Fruit fly (Drosophila melanogaster) whole organism, embryonic: ENCODE results near the gene CG6931.

Experiments used
- Adf1 ChIP-seq: fragments of 200-800 bp; sonication (Bioruptor generic); IDR thresholded peaks from 2 replicates; pipeline ENCODE4 v1.3.6; 2022; ENCODE audit warnings: missing biosample characterization, missing genetic modification characterization
- B-H2 ChIP-seq: fragments of 200-800 bp; sonication (Bioruptor generic); optimal IDR thresholded peaks from 2 replicates; lab custom pipeline; 2018; ENCODE audit warnings: missing biosample characterization, mild to moderate bottlenecking, missing genetic modification characterization
- CG12744 ChIP-seq: fragments of 200-800 bp; sonication (Bioruptor generic); optimal IDR thresholded peaks from 2 replicates; lab custom pipeline; 2016; ENCODE audit warnings: missing biosample characterization, missing genetic modification characterization
- CG13894 ChIP-seq: fragments of 200-800 bp; sonication (Bioruptor generic); optimal IDR thresholded peaks from 3 replicates; lab custom pipeline; 2018; ENCODE audit warnings: missing biosample characterization, mild to moderate bottlenecking, missing genetic modification characterization, moderate library complexity
- CG17612 ChIP-seq: fragments of 200-800 bp; sonication (Bioruptor generic); IDR thresholded peaks from 2 replicates; pipeline ENCODE4 v1.3.6; 2022; ENCODE audit warnings: missing biosample characterization, missing genetic modification characterization
- CG17802 ChIP-seq: fragments of 200-800 bp; sonication (Bioruptor generic); optimal IDR thresholded peaks from 2 replicates; lab custom pipeline; 2018; ENCODE audit warnings: missing biosample characterization, mild to moderate bottlenecking, missing genetic modification characterization, moderate library complexity
- CG18619 ChIP-seq: fragments of 200-800 bp; sonication (Bioruptor generic); optimal IDR thresholded peaks from 3 replicates; lab custom pipeline; 2017; ENCODE audit warnings: missing biosample characterization, mild to moderate bottlenecking, missing genetic modification characterization
- CG2712 ChIP-seq: fragments of 200-800 bp; optimal IDR thresholded peaks from 3 replicates; lab custom pipeline; 2019; ENCODE audit warnings: missing biosample characterization, mild to moderate bottlenecking, missing genetic modification characterization, moderate library complexity
- CG30020 ChIP-seq: fragments of 200-800 bp; optimal IDR thresholded peaks from 2 replicates; lab custom pipeline; 2019; ENCODE audit warnings: missing biosample characterization, mild to moderate bottlenecking, missing genetic modification characterization, moderate library complexity
- CG34422 ChIP-seq: fragments of 200-800 bp; sonication (Bioruptor generic); IDR thresholded peaks from 3 replicates; pipeline ENCODE4 v1.3.6; 2022; ENCODE audit warnings: missing biosample characterization, missing genetic modification characterization
- CG3726 ChIP-seq: fragments of 200-800 bp; sonication (Bioruptor generic); IDR thresholded peaks from 3 replicates; pipeline ENCODE4, ENCODE4 v1.3.6; 2022; ENCODE audit warnings: missing biosample characterization, missing genetic modification characterization
- CG4820 ChIP-seq: fragments of 200-800 bp; sonication (Bioruptor generic); optimal IDR thresholded peaks from 3 replicates; lab custom pipeline; 2016; ENCODE audit warnings: missing biosample characterization, missing genetic modification characterization
- CG5180 ChIP-seq: fragments of 200-800 bp; sonication (Bioruptor generic); optimal IDR thresholded peaks from 3 replicates; lab custom pipeline; 2017; ENCODE audit warnings: missing biosample characterization, missing genetic modification characterization, mild to moderate bottlenecking, moderate library complexity, missing genetic modification reagents
- CG6854 ChIP-seq: fragments of 200-800 bp; sonication (Bioruptor generic); optimal IDR thresholded peaks from 3 replicates; lab custom pipeline; 2017; ENCODE audit warnings: missing biosample characterization, mild to moderate bottlenecking, missing genetic modification characterization
- CG7928 ChIP-seq: fragments of 200-800 bp; sonication (Bioruptor generic); optimal IDR thresholded peaks from 2 replicates; lab custom pipeline; 2017; ENCODE audit warnings: missing biosample characterization, mild to moderate bottlenecking, missing genetic modification characterization
- CG8089 ChIP-seq: fragments of 200-800 bp; sonication (Bioruptor generic); optimal IDR thresholded peaks from 3 replicates; lab custom pipeline; 2016; ENCODE audit warnings: missing biosample characterization, missing genetic modification characterization
- D19A ChIP-seq: fragments of 200-800 bp; optimal IDR thresholded peaks from 3 replicates; lab custom pipeline; 2019; ENCODE audit warnings: missing biosample characterization, mild to moderate bottlenecking, missing genetic modification characterization, moderate library complexity
- Dbx ChIP-seq: fragments of 200-800 bp; sonication (Bioruptor generic); IDR thresholded peaks from 3 replicates; pipeline ENCODE4 v1.3.6; 2022; ENCODE audit warnings: missing biosample characterization, missing genetic modification characterization
- Dp ChIP-seq: fragments of 200-800 bp; sonication (Bioruptor generic); optimal IDR thresholded peaks from 2 replicates; lab custom pipeline; 2018; ENCODE audit warnings: missing biosample characterization, mild to moderate bottlenecking, missing genetic modification characterization, moderate library complexity
- ERR ChIP-seq: fragments of 200-800 bp; sonication (Bioruptor generic); optimal IDR thresholded peaks from 2 replicates; lab custom pipeline; 2016; ENCODE audit warnings: missing biosample characterization, missing genetic modification characterization
- GATAe ChIP-seq: fragments of 200-800 bp; sonication (Bioruptor generic); conservative IDR thresholded peaks from 2 replicates; pipeline ENCODE4 v1.3.6; 2022; ENCODE audit warnings: missing biosample characterization, missing genetic modification characterization
- Med ChIP-seq: fragments of 200-800 bp; sonication (Bioruptor generic); peaks from one replicate; lab custom pipeline; 2016; ENCODE audit warnings: missing biosample characterization, missing genetic modification characterization, mild to moderate bottlenecking, inconsistent platforms, moderate library complexity
- Mrtf ChIP-seq: fragments of 200-800 bp; sonication (Bioruptor generic); IDR thresholded peaks from 3 replicates; pipeline ENCODE4 v1.3.6; 2022; ENCODE audit warnings: missing biosample characterization, missing genetic modification characterization
- Neu2 ChIP-seq: fragments of 200-800 bp; sonication (Bioruptor generic); optimal IDR thresholded peaks from 3 replicates; lab custom pipeline; 2016; ENCODE audit warnings: missing biosample characterization, missing genetic modification characterization, borderline replicate concordance
- Side ChIP-seq: fragments of 200-800 bp; sonication (Bioruptor generic); optimal IDR thresholded peaks from 2 replicates; lab custom pipeline; 2016; ENCODE audit warnings: missing biosample characterization, missing genetic modification characterization
- Ssrp ChIP-seq: fragments of 200-800 bp; sonication (Bioruptor generic); optimal IDR thresholded peaks from 2 replicates; lab custom pipeline; 2018; ENCODE audit warnings: missing biosample characterization, mild to moderate bottlenecking, missing genetic modification characterization, moderate library complexity
- Vsx1 ChIP-seq: fragments of 200-800 bp; sonication (Bioruptor generic); optimal IDR thresholded peaks from 2 replicates; lab custom pipeline; 2017; ENCODE audit warnings: missing biosample characterization, mild to moderate bottlenecking, missing genetic modification characterization, missing genetic modification reagents
- Xbp1 ChIP-seq: fragments of 200-800 bp; sonication (Bioruptor generic); optimal IDR thresholded peaks from 3 replicates; lab custom pipeline; 2016; ENCODE audit warnings: missing biosample characterization, mild to moderate bottlenecking, missing genetic modification characterization
- YL-1 ChIP-seq: fragments of 200-800 bp; sonication (Bioruptor generic); optimal IDR thresholded peaks from 3 replicates; lab custom pipeline; 2017; ENCODE audit warnings: missing biosample characterization, mild to moderate bottlenecking, missing genetic modification characterization
- aop ChIP-seq: fragments of 200-800 bp; sonication (Bioruptor generic); IDR thresholded peaks from 2 replicates; pipeline ENCODE4 v1.3.6; 2022; ENCODE audit warnings: missing biosample characterization, missing genetic modification characterization
- ase ChIP-seq: fragments of 200-800 bp; sonication (Bioruptor generic); IDR thresholded peaks from 3 replicates; pipeline ENCODE4 v1.3.6; 2022; ENCODE audit warnings: missing biosample characterization, missing genetic modification characterization
- chinmo ChIP-seq: fragments of 200-800 bp; sonication (Bioruptor generic); IDR thresholded peaks from 4 replicates; pipeline ENCODE4 v1.3.6; 2022; ENCODE audit warnings: missing biosample characterization, missing genetic modification characterization; ENCODE audit not compliant: partially characterized antibody
- chm ChIP-seq: fragments of 200-800 bp; sonication (Bioruptor generic); IDR thresholded peaks from 2 replicates; pipeline ENCODE4 v1.3.6; 2022; ENCODE audit warnings: missing biosample characterization, missing genetic modification characterization
- exex ChIP-seq: fragments of 200-800 bp; sonication (Bioruptor generic); optimal IDR thresholded peaks from 4 replicates; lab custom pipeline; 2018; ENCODE audit warnings: missing biosample characterization, mild to moderate bottlenecking, missing genetic modification characterization, moderate library complexity
- eyg ChIP-seq: fragments of 200-800 bp; sonication (Bioruptor generic); optimal IDR thresholded peaks from 3 replicates; lab custom pipeline; 2016; ENCODE audit warnings: missing biosample characterization, missing genetic modification characterization
- fd102C ChIP-seq: fragments of 200-800 bp; sonication (Bioruptor generic); optimal IDR thresholded peaks from 2 replicates; lab custom pipeline; 2018; ENCODE audit warnings: missing biosample characterization, mild to moderate bottlenecking, missing genetic modification characterization, moderate library complexity
- grn ChIP-seq: fragments of 200-800 bp; sonication (Bioruptor generic); optimal IDR thresholded peaks from 3 replicates; lab custom pipeline; 2017; ENCODE audit warnings: missing biosample characterization, missing genetic modification characterization
- kah ChIP-seq: fragments of 200-800 bp; sonication (Bioruptor generic); optimal IDR thresholded peaks from 2 replicates; lab custom pipeline; 2018; ENCODE audit warnings: missing biosample characterization, mild to moderate bottlenecking, missing genetic modification characterization
- klu ChIP-seq: fragments of 200-800 bp; sonication (Bioruptor generic); IDR thresholded peaks from 2 replicates; pipeline ENCODE4 v1.3.6; 2022; ENCODE audit warnings: missing biosample characterization, missing genetic modification characterization
- kni ChIP-seq: fragments of 200-800 bp; sonication (Bioruptor generic); optimal IDR thresholded peaks from 3 replicates; lab custom pipeline; 2017; ENCODE audit warnings: mild to moderate bottlenecking, missing biosample characterization, missing genetic modification reagents, missing genetic modification characterization
- nom ChIP-seq: fragments of 200-800 bp; sonication (Bioruptor generic); optimal IDR thresholded peaks from 2 replicates; lab custom pipeline; 2017; ENCODE audit warnings: missing biosample characterization, missing genetic modification characterization, mild to moderate bottlenecking, moderate library complexity, missing genetic modification reagents
- phol ChIP-seq: fragments of 200-800 bp; sonication (Bioruptor generic); optimal IDR thresholded peaks from 3 replicates; lab custom pipeline; 2018; ENCODE audit warnings: missing biosample characterization, mild to moderate bottlenecking, missing genetic modification characterization, moderate library complexity
- prd ChIP-seq, 3 experiments: fragments of >200 bp in 2 of 3; fragments of 200-800 bp in 1 of 3; sonication (Bioruptor generic) in 1 of 3; optimal IDR thresholded peaks in 2 of 3; IDR thresholded peaks in 1 of 3; 2 replicates in 2 of 3; 3 replicates in 1 of 3; pipeline versions ENCODE4 v1.3.6 to Lab custom; 2017 to 2022; ENCODE audit warnings: missing biosample characterization in 1 of 3, missing genetic modification characterization in 1 of 3
- sens ChIP-seq: fragments of 200-800 bp; sonication (Bioruptor generic); peaks from one replicate; lab custom pipeline; 2016; ENCODE audit warnings: missing biosample characterization, missing genetic modification characterization
- seq ChIP-seq: fragments of 200-800 bp; sonication (Bioruptor generic); IDR thresholded peaks from 2 replicates; pipeline ENCODE4 v1.3.6; 2022; ENCODE audit warnings: missing biosample characterization, missing genetic modification characterization
- slou ChIP-seq: fragments of 200-800 bp; sonication (Bioruptor generic); optimal IDR thresholded peaks from 3 replicates; lab custom pipeline; 2016; ENCODE audit warnings: missing biosample characterization, missing genetic modification characterization
- slp2 ChIP-seq: fragments of 200-800 bp; sonication (Bioruptor generic); optimal IDR thresholded peaks from 2 replicates; lab custom pipeline; 2016; ENCODE audit warnings: missing biosample characterization, missing genetic modification characterization
- so ChIP-seq: fragments of 200-800 bp; sonication (Bioruptor generic); IDR thresholded peaks from 3 replicates; pipeline ENCODE4 v1.3.6; 2022; ENCODE audit warnings: missing biosample characterization, missing genetic modification characterization
- sug ChIP-seq: fragments of 200-800 bp; optimal IDR thresholded peaks from 2 replicates; lab custom pipeline; 2019; ENCODE audit warnings: missing biosample characterization, mild to moderate bottlenecking, missing genetic modification characterization, moderate library complexity
- tap ChIP-seq: fragments of 200-800 bp; optimal IDR thresholded peaks from 3 replicates; lab custom pipeline; 2019; ENCODE audit warnings: missing biosample characterization, mild to moderate bottlenecking, missing genetic modification characterization, moderate library complexity
- z ChIP-seq: fragments of 200-800 bp; sonication (Bioruptor generic); IDR thresholded peaks from 3 replicates; pipeline ENCODE4 v1.3.6; 2022; ENCODE audit warnings: missing biosample characterization, missing genetic modification characterization

CG6931 gene

dm6 chr3L:12040313-12040924 is 49.9 kb downstream of the CG6931 start:
- TF ChIP-seq slou (no peak), exex (tag; lab: Kevin White, UChicago) (peak; percentile 37), eyg (GFP tag; lab: Kevin White, UChicago) (no peak), phol (tag; lab: Kevin White, UChicago) (no peak), tap (no peak), GATAe (GFP tag; lab: Robert Waterston, UW) (peak; percentile 19; the same call in 1 of the 2 replicates), kni (GFP tag; lab: Kevin White, UChicago) (peak; percentile 35), CG7928 (GFP tag; lab: Kevin White, UChicago) (no peak), aop (GFP tag; lab: Robert Waterston, UW) (no peak), D19A (tag; lab: Kevin White, UChicago) (no peak), CG8089 (GFP tag; lab: Kevin White, UChicago) (no peak), CG4820 (GFP tag; lab: Kevin White, UChicago) (no peak), prd (optimal IDR thresholded peaks at IDR 0.05; lab: Kevin White, UChicago) (no peak), prd (GFP tag; IDR thresholded peaks at IDR 0.05; lab: Robert Waterston, UW) (no peak), CG13894 (peak; percentile 33), CG12744 (GFP tag; lab: Kevin White, UChicago) (no peak), Adf1 (no peak), so (GFP tag; lab: Robert Waterston, UW) (no peak), CG34422 (GFP tag; lab: Robert Waterston, UW) (no peak), sug (tag; lab: Kevin White, UChicago) (peak; percentile 90), Side (GFP tag; lab: Kevin White, UChicago) (no peak), ase (GFP tag; lab: Robert Waterston, UW) (no peak), YL-1 (no peak), Xbp1 (no peak), CG3726 (no peak), Mrtf (no peak), grn (GFP tag; lab: Kevin White, UChicago) (peak; percentile 92), slp2 (GFP tag; lab: Kevin White, UChicago) (no peak), sens (GFP tag; lab: Kevin White, UChicago) (no peak), CG17802 (tag; lab: Kevin White, UChicago) (no peak), klu (GFP tag; lab: Robert Waterston, UW) (no peak), Med (GFP tag; lab: Kevin White, UChicago) (peak; percentile 74), Ssrp (tag; lab: Kevin White, UChicago) (no peak), Dbx (GFP tag; lab: Robert Waterston, UW) (no peak), Neu2 (GFP tag; lab: Kevin White, UChicago) (no peak), Dp (GFP tag; lab: Kevin White, UChicago) (no peak), seq (GFP tag; lab: Robert Waterston, UW) (no peak), kah (no peak), nom (GFP tag; lab: Kevin White, UChicago) (peak; percentile 60), Vsx1 (GFP tag; lab: Kevin White, UChicago) (peak; percentile 51), CG17612 (no peak), CG30020 (no peak), z (GFP tag; lab: Robert Waterston, UW) (no peak), chm (GFP tag; lab: Robert Waterston, UW) (peak; percentile 16; the same call in 1 of the 2 replicates), ERR (GFP tag; lab: Kevin White, UChicago) (no peak), CG18619 (GFP tag; lab: Kevin White, UChicago) (no peak), CG6854 (no peak), B-H2 (GFP tag; lab: Kevin White, UChicago) (no peak), CG5180 (no peak), CG2712 (tag; lab: Kevin White, UChicago) (no peak), fd102C (no peak), chinmo (no peak)
